Fruit fly (Drosophila melanogaster): ENCODE measurements around the gene wts.

Gene wts

DNA sequence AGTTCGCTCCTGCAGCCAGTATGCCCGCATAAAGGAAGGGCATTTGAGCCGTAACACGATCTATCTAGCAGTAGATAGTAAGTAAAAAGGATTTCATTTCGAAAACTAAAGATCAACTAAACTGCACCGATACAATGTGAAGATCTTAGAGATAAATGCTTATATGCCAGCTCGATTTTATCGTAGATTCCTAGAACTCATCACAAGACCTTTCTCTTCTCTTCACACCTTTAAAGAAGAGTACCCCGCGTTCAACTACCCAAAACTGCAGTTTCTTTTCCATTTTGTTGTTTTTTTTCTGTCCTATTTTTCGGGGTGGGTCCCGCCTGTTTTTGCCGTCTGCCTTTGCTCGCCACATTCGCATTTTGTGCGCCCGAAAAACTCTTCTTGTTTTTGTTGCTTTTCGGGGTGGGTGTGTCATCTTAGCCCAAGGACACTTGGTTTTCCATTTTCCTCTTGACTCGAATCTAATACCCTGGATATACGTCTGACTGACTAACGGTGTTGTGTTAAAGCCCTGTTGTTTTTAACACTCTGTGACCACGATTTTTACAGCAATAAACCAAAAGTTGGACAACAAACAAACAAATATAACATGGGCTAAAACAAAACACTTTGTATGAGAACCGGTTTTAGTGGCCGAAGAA lies 3.0 kb upstream of the wts start (continued):
- TF ChIP-seq CG2875 (GFP tag; optimal IDR thresholded peaks at IDR 0.05) (no peak), zfh2 (GFP tag; optimal IDR thresholded peaks at IDR 0.05) (no peak), CG4328 (GFP tag; optimal IDR thresholded peaks at IDR 0.05) (no peak), esg (GFP tag; conservative IDR thresholded peaks at IDR 0.05) (no peak), chn (GFP tag; optimal IDR thresholded peaks at IDR 0.05) (peak; percentile 25), Hr39 (optimal IDR thresholded peaks at IDR 0.05) (no peak), CG15514 (GFP tag; optimal IDR thresholded peaks at IDR 0.05) (no peak), CG8388 (GFP tag; optimal IDR thresholded peaks at IDR 0.05) (no peak), row (GFP tag; IDR thresholded peaks at IDR 0.05) (0 out of 3 replicates have a peak, but pooled peaks have one; percentile 17), gcm (GFP tag; optimal IDR thresholded peaks at IDR 0.05) (peak; percentile 51), Lhr (GFP tag; optimal IDR thresholded peaks at IDR 0.05) (no peak), nom (GFP tag; optimal IDR thresholded peaks at IDR 0.05) (no peak), tio (GFP tag; optimal IDR thresholded peaks at IDR 0.05) (no peak), cg (GFP tag; optimal IDR thresholded peaks at IDR 0.05) (no peak), nerfin-2 (GFP tag; IDR thresholded peaks at IDR 0.05; ENCODE audit: partially characterized antibody) (no peak), grn (GFP tag; optimal IDR thresholded peaks at IDR 0.05) (peak; percentile 88), CG12744 (GFP tag; optimal IDR thresholded peaks at IDR 0.05) (no peak), CG33557 (GFP tag; optimal IDR thresholded peaks at IDR 0.05) (no peak)

DNA sequence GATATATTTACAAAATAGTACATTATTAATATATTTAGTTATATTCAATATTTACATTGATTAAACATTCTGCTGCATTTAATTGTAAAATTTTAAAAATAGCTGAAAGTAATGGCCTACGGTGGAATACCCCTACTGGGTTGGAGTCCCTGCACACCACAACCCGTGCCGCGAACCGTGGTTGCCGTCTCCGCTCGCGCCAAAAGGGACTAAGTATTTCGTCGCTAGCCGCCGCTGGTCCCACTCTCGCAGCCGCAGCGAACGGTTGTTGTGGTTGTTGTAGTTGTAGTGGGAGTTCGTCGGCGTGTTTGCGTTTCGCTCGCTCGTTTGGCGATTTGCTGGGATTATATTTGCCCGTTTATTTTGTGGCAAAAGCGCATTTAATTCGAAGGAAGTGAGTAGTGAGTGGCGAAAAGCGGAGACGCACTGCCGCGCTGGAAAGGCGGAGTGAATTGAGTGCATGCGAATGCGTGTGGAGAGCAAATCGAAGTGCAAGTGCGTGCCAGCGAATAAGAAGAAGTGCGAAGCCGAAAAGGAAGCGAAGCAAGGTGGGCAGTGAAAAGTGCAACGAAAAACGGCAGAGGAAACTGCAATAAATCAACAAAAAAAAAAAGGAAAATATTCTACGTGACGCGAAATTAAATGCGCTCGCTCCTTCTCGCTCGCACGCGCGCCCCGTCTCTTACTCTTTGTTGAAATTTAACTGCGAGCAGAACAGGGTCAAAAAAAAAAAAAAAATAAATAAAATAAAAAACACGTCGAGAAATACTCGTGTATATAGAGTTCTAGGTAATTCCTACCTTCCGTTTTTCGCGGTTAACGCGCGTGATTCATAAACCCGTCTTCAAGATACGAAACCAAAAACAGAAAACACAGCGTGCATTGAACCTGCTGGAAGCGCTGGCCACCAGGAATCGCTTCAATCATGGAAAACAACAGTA lies 2.2 kb upstream of the wts start, which contains the start of gene cindr:
cindr (plus strand) TSS at position 272 of the 941 bp plus-strand sequence.
- TF ChIP-seq CG13296 (GFP tag; optimal IDR thresholded peaks at IDR 0.05), result peak; percentile 2
- TF ChIP-seq CG17186 (GFP tag; optimal IDR thresholded peaks at IDR 0.05), result peak; percentile 81
- peak; percentile 34 for TF ChIP-seq jumu (GFP tag; optimal IDR thresholded peaks at IDR 0.05)
- TF ChIP-seq Ptx1 (GFP tag; IDR thresholded peaks at IDR 0.05), result peak; percentile 40; the same call in 1 of the 2 replicates
- TF ChIP-seq CG4424 (GFP tag; optimal IDR thresholded peaks at IDR 0.05), result peak; percentile 36
- peak; percentile 40 for TF ChIP-seq ewg (GFP tag; optimal IDR thresholded peaks at IDR 0.05)
- TF ChIP-seq danr (GFP tag; IDR thresholded peaks at IDR 0.05), result no peak
- TF ChIP-seq nmo (GFP tag; optimal IDR thresholded peaks at IDR 0.05), result peak; percentile 77
- TF ChIP-seq emc (GFP tag; optimal IDR thresholded peaks at IDR 0.05), result peak; percentile 24
- TF ChIP-seq CG17361 (GFP tag; IDR thresholded peaks at IDR 0.05), result peak; percentile 41; the same call in 1 of the 3 replicates
- TF ChIP-seq CG5180 (GFP tag; optimal IDR thresholded peaks at IDR 0.05), result no peak
- TF ChIP-seq Xrp1 (GFP tag; IDR thresholded peaks at IDR 0.05), result peak; percentile 46; the same call in 1 of the 2 replicates
- TF ChIP-seq gcm (GFP tag; optimal IDR thresholded peaks at IDR 0.05), result no peak
- no peak; the same call in 1 of the 2 replicates for TF ChIP-seq CG32532 (GFP tag; IDR thresholded peaks at IDR 0.05)
- peak; percentile 62 for TF ChIP-seq CG13424 (tag; optimal IDR thresholded peaks at IDR 0.05)
- peak; percentile 63 for TF ChIP-seq tna (GFP tag; IDR thresholded peaks at IDR 0.05; ENCODE audit: partially characterized antibody)
- peak; percentile 69 for TF ChIP-seq CG17385 (GFP tag; optimal IDR thresholded peaks at IDR 0.05)
- TF ChIP-seq CG15479 (GFP tag; optimal IDR thresholded peaks at IDR 0.05), result no peak
- no peak for TF ChIP-seq pfk (GFP tag; optimal IDR thresholded peaks at IDR 0.05)
- TF ChIP-seq Lhr (GFP tag; optimal IDR thresholded peaks at IDR 0.05), result peak; percentile 98
- TF ChIP-seq NC2α (GFP tag; optimal IDR thresholded peaks at IDR 0.05), result no peak
- TF ChIP-seq CG14050 (GFP tag; IDR thresholded peaks at IDR 0.05), result no peak
- no peak for TF ChIP-seq Bteb2 (GFP tag; optimal IDR thresholded peaks at IDR 0.05)
- no peak for TF ChIP-seq Vsx1 (GFP tag; optimal IDR thresholded peaks at IDR 0.05)
- no peak for TF ChIP-seq br (optimal IDR thresholded peaks at IDR 0.05)
- TF ChIP-seq HLH3B (GFP tag; IDR thresholded peaks at IDR 0.05), result peak; percentile 13; the same call in 1 of the 2 replicates
- no peak for TF ChIP-seq Eip74EF (GFP tag; optimal IDR thresholded peaks at IDR 0.05)
- no peak for TF ChIP-seq esg (GFP tag; conservative IDR thresholded peaks at IDR 0.05)
- no peak for TF ChIP-seq Atf3 (GFP tag; optimal IDR thresholded peaks at IDR 0.05)
- peak; percentile 100 for TF ChIP-seq wek (GFP tag; optimal IDR thresholded peaks at IDR 0.05)
- TF ChIP-seq ara (GFP tag; IDR thresholded peaks at IDR 0.05), result 0 out of 2 replicates have a peak, but pooled peaks have one; percentile 6

Data from whole organism, embryonic.